Worm (Caenorhabditis elegans) whole organism, L2 larva: ENCODE data around the gene tra-3.

Source experiments
- F13H6.1 ChIP-seq: sonication (generic microtip); optimal IDR thresholded peaks from 2 replicates; lab custom pipeline; 2016; ENCODE audit warnings: missing genetic modification characterization, missing compliant biosample characterization
- R02D3.7 ChIP-seq: fragments of 150-350 bp; optimal IDR thresholded peaks from 2 replicates; lab custom pipeline; 2014; ENCODE audit warnings: missing biosample characterization, missing genetic modification characterization
- ZK546.5 ChIP-seq: sonication (generic microtip); optimal IDR thresholded peaks from 2 replicates; lab custom pipeline; 2017; ENCODE audit warnings: missing biosample characterization, missing genetic modification characterization
- alr-1 ChIP-seq: fragments of 150-350 bp; optimal IDR thresholded peaks from 2 replicates; lab custom pipeline; 2014; ENCODE audit warnings: missing biosample characterization, missing genetic modification characterization
- aly-2 ChIP-seq: fragments of 150-350 bp; optimal IDR thresholded peaks from 2 replicates; lab custom pipeline; 2014; ENCODE audit warnings: missing biosample characterization, missing genetic modification characterization
- crh-2 ChIP-seq: sonication (generic microtip); optimal IDR thresholded peaks from 2 replicates; lab custom pipeline; 2017; ENCODE audit warnings: missing biosample characterization, missing genetic modification characterization
- dmd-4 ChIP-seq: sonication (generic microtip); optimal IDR thresholded peaks from 2 replicates; lab custom pipeline; 2017; ENCODE audit warnings: missing biosample characterization, missing genetic modification characterization
- egl-27 ChIP-seq: sonication (generic microtip); optimal IDR thresholded peaks from 3 replicates; lab custom pipeline; 2017; ENCODE audit warnings: missing biosample characterization, missing genetic modification reagents, missing genetic modification characterization
- elt-3 ChIP-seq: sonication (generic microtip); optimal IDR thresholded peaks from 2 replicates; lab custom pipeline; 2017; ENCODE audit warnings: missing biosample characterization, missing genetic modification characterization
- fos-1 ChIP-seq: fragments of 150-350 bp; optimal IDR thresholded peaks from 2 replicates; lab custom pipeline; 2014; ENCODE audit warnings: missing biosample characterization, missing genetic modification characterization
- gmeb-1 ChIP-seq: fragments of 150-350 bp; optimal IDR thresholded peaks from 2 replicates; lab custom pipeline; 2014; ENCODE audit warnings: missing biosample characterization, missing genetic modification characterization
- lin-11 ChIP-seq: fragments of 150-350 bp; sonication (generic microtip); optimal IDR thresholded peaks from 2 replicates; lab custom pipeline; 2014; ENCODE audit warnings: missing biosample characterization, missing genetic modification characterization, inconsistent platforms, mixed read lengths
- lin-13 ChIP-seq: fragments of 150-350 bp; optimal IDR thresholded peaks from 2 replicates; lab custom pipeline; 2014; ENCODE audit warnings: missing biosample characterization, missing genetic modification reagents, missing genetic modification characterization
- lsy-2 ChIP-seq, 2 experiments: fragments of 150-350 bp in 1 of 2; sonication (generic microtip) in 1 of 2; optimal IDR thresholded peaks; 2 replicates each; lab custom pipeline; 2014 to 2017; ENCODE audit warnings: missing biosample characterization in 2 of 2, missing genetic modification characterization in 2 of 2
- mab-5 ChIP-seq: fragments of 150-350 bp; optimal IDR thresholded peaks from 2 replicates; lab custom pipeline; 2014; ENCODE audit warnings: missing biosample characterization, missing genetic modification characterization
- mbf-1 ChIP-seq: sonication (generic microtip); optimal IDR thresholded peaks from 2 replicates; lab custom pipeline; 2017; ENCODE audit warnings: missing biosample characterization, missing genetic modification characterization
- mdl-1 ChIP-seq, 2 experiments: fragments of 150-350 bp in 1 of 2; sonication (generic microtip) in 1 of 2; optimal IDR thresholded peaks; 2 replicates each; lab custom pipeline; 2017; ENCODE audit warnings: missing biosample characterization in 2 of 2, missing genetic modification characterization in 2 of 2
- nhr-10 ChIP-seq: sonication (generic microtip); optimal IDR thresholded peaks from 2 replicates; lab custom pipeline; 2017; ENCODE audit warnings: missing biosample characterization, missing genetic modification characterization
- nhr-11 ChIP-seq: fragments of 150-350 bp; optimal IDR thresholded peaks from 2 replicates; lab custom pipeline; 2014; ENCODE audit warnings: missing biosample characterization, missing genetic modification characterization
- nhr-129 ChIP-seq: fragments of 150-350 bp; optimal IDR thresholded peaks from 2 replicates; lab custom pipeline; 2014; ENCODE audit warnings: missing biosample characterization, missing genetic modification characterization
- nhr-23 ChIP-seq: fragments of 150-350 bp; optimal IDR thresholded peaks from 2 replicates; lab custom pipeline; 2014; ENCODE audit warnings: missing biosample characterization, missing genetic modification reagents, missing genetic modification characterization
- nhr-237 ChIP-seq: fragments of 150-350 bp; optimal IDR thresholded peaks from 2 replicates; lab custom pipeline; 2014; ENCODE audit warnings: missing biosample characterization, missing genetic modification characterization
- nhr-6 ChIP-seq: fragments of 150-350 bp; optimal IDR thresholded peaks from 2 replicates; lab custom pipeline; 2014; ENCODE audit warnings: missing biosample characterization, missing genetic modification characterization
- peb-1 ChIP-seq: fragments of 150-350 bp; optimal IDR thresholded peaks from 2 replicates; lab custom pipeline; 2014; ENCODE audit warnings: missing biosample characterization, missing genetic modification characterization
- sem-4 ChIP-seq: fragments of 150-350 bp; optimal IDR thresholded peaks from 2 replicates; lab custom pipeline; 2014; ENCODE audit warnings: missing biosample characterization, missing genetic modification reagents, missing genetic modification characterization
- skn-1 ChIP-seq: sonication (generic microtip); optimal IDR thresholded peaks from 2 replicates; lab custom pipeline; 2017; ENCODE audit warnings: missing biosample characterization, missing genetic modification characterization
- sma-3 ChIP-seq: sonication (generic microtip); optimal IDR thresholded peaks from 2 replicates; lab custom pipeline; 2016; ENCODE audit warnings: missing genetic modification reagents, missing genetic modification characterization, missing compliant biosample characterization
- sma-9 ChIP-seq, 2 experiments: fragments of 150-350 bp in 1 of 2; sonication (generic microtip) in 1 of 2; optimal IDR thresholded peaks; 2 replicates each; lab custom pipeline; 2014 to 2016; ENCODE audit warnings: missing genetic modification characterization in 2 of 2, mild to moderate bottlenecking in 1 of 2, missing biosample characterization in 1 of 2, missing compliant biosample characterization in 1 of 2, missing genetic modification reagents in 1 of 2, moderate library complexity in 1 of 2
- unc-39 ChIP-seq: fragments of 150-350 bp; optimal IDR thresholded peaks from 2 replicates; lab custom pipeline; 2014; ENCODE audit warnings: missing biosample characterization, missing genetic modification characterization
- unc-55 ChIP-seq: fragments of 150-350 bp; sonication (generic microtip); optimal IDR thresholded peaks from 3 replicates; lab custom pipeline; 2014; ENCODE audit warnings: missing biosample characterization, missing genetic modification reagents, missing genetic modification characterization
- unc-62 ChIP-seq: fragments of 150-350 bp; optimal IDR thresholded peaks from 2 replicates; lab custom pipeline; 2014; ENCODE audit warnings: missing biosample characterization, missing genetic modification reagents, missing genetic modification characterization
- zag-1 ChIP-seq: fragments of 150-350 bp; optimal IDR thresholded peaks from 2 replicates; lab custom pipeline; 2014; ENCODE audit warnings: missing biosample characterization, missing genetic modification characterization
- ztf-11 ChIP-seq: sonication (generic microtip); optimal IDR thresholded peaks from 2 replicates; lab custom pipeline; 2017; ENCODE audit warnings: missing biosample characterization, missing genetic modification characterization
- ztf-4 ChIP-seq: fragments of 150-350 bp; optimal IDR thresholded peaks from 2 replicates; lab custom pipeline; 2014; ENCODE audit warnings: missing biosample characterization, missing genetic modification characterization

tra-3 gene

ce11 chrIV:14413386-14413785 is 30.6 kb downstream of the tra-3 start:
- TF ChIP-seq R02D3.7 (tag; lab: Kevin White, UChicago) (no peak), sma-3 (no peak), egl-27 (tag; lab: Kevin White, UChicago) (no peak), sma-9 (GFP tag; optimal IDR thresholded peaks at IDR 0.05; lab: Kevin White, UChicago) (peak; percentile 42), sma-9 (tag; optimal IDR thresholded peaks at IDR 0.05; lab: Kevin White, UChicago) (no peak), skn-1 (tag; lab: Kevin White, UChicago) (peak; percentile 82), gmeb-1 (tag; lab: Kevin White, UChicago) (peak; percentile 29), lin-13 (GFP tag; lab: Kevin White, UChicago) (no peak), fos-1 (tag; lab: Kevin White, UChicago) (peak; percentile 63), nhr-11 (tag; lab: Kevin White, UChicago) (no peak), ztf-11 (tag; lab: Kevin White, UChicago) (no peak), unc-55 (GFP tag; lab: Kevin White, UChicago) (no peak), sem-4 (tag; lab: Kevin White, UChicago) (no peak), nhr-23 (tag; lab: Kevin White, UChicago) (no peak), nhr-10 (no peak), elt-3 (tag; lab: Kevin White, UChicago) (no peak), mdl-1 (tag; optimal IDR thresholded peaks at IDR 0.05; lab: Kevin White, UChicago) (peak in 1 of 2 experiments; percentile 32), ZK546.5 (tag; lab: Kevin White, UChicago) (no peak), crh-2 (peak; percentile 3), unc-39 (tag; lab: Kevin White, UChicago) (no peak), F13H6.1 (tag; lab: Kevin White, UChicago) (no peak), ztf-4 (no peak), nhr-6 (tag; lab: Kevin White, UChicago) (no peak), peb-1 (no peak), dmd-4 (tag; lab: Kevin White, UChicago) (no peak)

ce11 chrIV:14412655-14413054 is 31.3 kb downstream of the tra-3 start, which contains the start of gene xdh-1:
xdh-1 (minus strand) TSS chrIV:14412894.
- TF ChIP-seq nhr-129 (tag; lab: Kevin White, UChicago) (peak; percentile 53), ztf-11 (tag; lab: Kevin White, UChicago) (no peak)

- TF ChIP-seq dmd-4 (tag; lab: Kevin White, UChicago) (no peak), nhr-237 (no peak), crh-2 (no peak)
Measured at ce11 chrIV:14408569-14408968, 35.4 kb downstream of the tra-3 start.

ce11 chrIV:14395531-14395930 is 48.5 kb downstream of the tra-3 start:
- TF ChIP-seq ztf-11 (tag; lab: Kevin White, UChicago) (no peak), mab-5 (tag; lab: Kevin White, UChicago) (no peak), lin-13 (GFP tag; lab: Kevin White, UChicago) (no peak), mbf-1 (tag; lab: Kevin White, UChicago) (no peak), lsy-2 (tag; optimal IDR thresholded peaks at IDR 0.05; lab: Kevin White, UChicago) (no peak), sem-4 (tag; lab: Kevin White, UChicago) (no peak), sma-3 (no peak), skn-1 (tag; lab: Kevin White, UChicago) (no peak), dmd-4 (tag; lab: Kevin White, UChicago) (no peak), unc-55 (GFP tag; lab: Kevin White, UChicago) (no peak), mdl-1 (tag; optimal IDR thresholded peaks at IDR 0.05; lab: Kevin White, UChicago) (no peak), nhr-6 (tag; lab: Kevin White, UChicago) (no peak), elt-3 (tag; lab: Kevin White, UChicago) (no peak), crh-2 (no peak)

ce11 chrIV:14394812-14395211 is 49.2 kb downstream of the tra-3 start:
- no peak for TF ChIP-seq unc-62
- TF ChIP-seq egl-27 (tag; lab: Kevin White, UChicago), result no peak
- TF ChIP-seq sma-9 (GFP tag; optimal IDR thresholded peaks at IDR 0.05; lab: Kevin White, UChicago), result no peak
- no peak for TF ChIP-seq sma-9 (tag; optimal IDR thresholded peaks at IDR 0.05; lab: Kevin White, UChicago)
- TF ChIP-seq alr-1, result no peak
- TF ChIP-seq R02D3.7 (tag; lab: Kevin White, UChicago), result no peak
- TF ChIP-seq mdl-1 (tag; optimal IDR thresholded peaks at IDR 0.05; lab: Kevin White, UChicago), result no peak
- TF ChIP-seq lin-11, result no peak
- no peak for TF ChIP-seq aly-2 (tag; lab: Kevin White, UChicago)
- no peak for TF ChIP-seq dmd-4 (tag; lab: Kevin White, UChicago)
- no peak for TF ChIP-seq zag-1
- TF ChIP-seq, all 48 proteins: peak for 0
